Worm (Caenorhabditis elegans): ENCODE data around the gene swt-7.

Gene swt-7

ce11 chrV:5032176-5032575 lies 1.6 kb upstream of the swt-7 start:
- no peak for TF ChIP-seq lin-39 (tag; optimal IDR thresholded peaks at IDR 0.05)
- no peak for TF ChIP-seq elt-1 (tag; optimal IDR thresholded peaks at IDR 0.05)
- TF ChIP-seq alr-1 (tag; optimal IDR thresholded peaks at IDR 0.05), result no peak
- TF ChIP-seq nhr-237 (tag; optimal IDR thresholded peaks at IDR 0.05), result no peak
- TF ChIP-seq zag-1 (tag; optimal IDR thresholded peaks at IDR 0.05), result no peak
- no peak for TF ChIP-seq ZK546.5 (tag; optimal IDR thresholded peaks at IDR 0.05)
- no peak for TF ChIP-seq lin-11 (tag; optimal IDR thresholded peaks at IDR 0.05)
- no peak for TF ChIP-seq elt-3 (tag; optimal IDR thresholded peaks at IDR 0.05)
- TF ChIP-seq F13H6.1 (tag; optimal IDR thresholded peaks at IDR 0.05), result peak; percentile 15
- TF ChIP-seq ceh-16 (tag; optimal IDR thresholded peaks at IDR 0.05), result no peak
- TF ChIP-seq unc-39 (tag; optimal IDR thresholded peaks at IDR 0.05), result no peak
- TF ChIP-seq fos-1 (tag; optimal IDR thresholded peaks at IDR 0.05), result peak; percentile 24
- TF ChIP-seq blmp-1 (tag; optimal IDR thresholded peaks at IDR 0.05; ENCODE audit: insufficient read depth), result no peak
- TF ChIP-seq ama-1 (optimal IDR thresholded peaks at IDR 0.05), result no peak
- TF ChIP-seq ztf-11 (tag; optimal IDR thresholded peaks at IDR 0.05), result no peak
- no peak for TF ChIP-seq C34F6.9 (tag; optimal IDR thresholded peaks at IDR 0.05)
- TF ChIP-seq nhr-77 (tag; optimal IDR thresholded peaks at IDR 0.05), result no peak
- TF ChIP-seq lsy-2 (tag; optimal IDR thresholded peaks at IDR 0.05), result no peak
- no peak for TF ChIP-seq egl-27 (tag; optimal IDR thresholded peaks at IDR 0.05)
- TF ChIP-seq mbf-1 (tag; optimal IDR thresholded peaks at IDR 0.05), result no peak
- TF ChIP-seq crh-2 (tag; optimal IDR thresholded peaks at IDR 0.05), result peak; percentile 13
- no peak for TF ChIP-seq skn-1 (tag; optimal IDR thresholded peaks at IDR 0.05)
- TF ChIP-seq R02D3.7 (tag; optimal IDR thresholded peaks at IDR 0.05), result no peak
- no peak for TF ChIP-seq nhr-6 (tag; optimal IDR thresholded peaks at IDR 0.05)
- TF ChIP-seq sem-4 (tag; optimal IDR thresholded peaks at IDR 0.05), result no peak
- TF ChIP-seq peb-1 (tag; optimal IDR thresholded peaks at IDR 0.05), result no peak
- TF ChIP-seq gmeb-1 (tag; optimal IDR thresholded peaks at IDR 0.05), result no peak
- no peak for TF ChIP-seq aly-2 (tag; optimal IDR thresholded peaks at IDR 0.05)
- no peak for TF ChIP-seq ztf-1 (GFP tag; conservative IDR thresholded peaks at IDR 0.05)
- no peak for TF ChIP-seq lin-13 (GFP tag; optimal IDR thresholded peaks at IDR 0.05)
- TF ChIP-seq mab-5 (tag; optimal IDR thresholded peaks at IDR 0.05), result no peak
- TF ChIP-seq ceh-82 (tag; optimal IDR thresholded peaks at IDR 0.05), result no peak
- TF ChIP-seq nhr-21 (tag; optimal IDR thresholded peaks at IDR 0.05), result no peak
- TF ChIP-seq Y55F3AM.14 (GFP tag; optimal IDR thresholded peaks at IDR 0.05), result no peak
- TF ChIP-seq nhr-11 (tag; optimal IDR thresholded peaks at IDR 0.05), result no peak
- peak; percentile 66 for TF ChIP-seq sma-9 (GFP tag; optimal IDR thresholded peaks at IDR 0.05)
- no peak for TF ChIP-seq sma-9 (tag; optimal IDR thresholded peaks at IDR 0.05)
- TF ChIP-seq mdl-1 (tag; optimal IDR thresholded peaks at IDR 0.05), result peak; percentile 53 to 62
- TF ChIP-seq dmd-4 (tag; optimal IDR thresholded peaks at IDR 0.05), result no peak
- no peak for TF ChIP-seq ztf-4 (tag; optimal IDR thresholded peaks at IDR 0.05)
- TF ChIP-seq nhr-10 (tag; optimal IDR thresholded peaks at IDR 0.05), result no peak
- no peak for TF ChIP-seq nhr-12 (tag; optimal IDR thresholded peaks at IDR 0.05)
- TF ChIP-seq unc-62 (GFP tag; optimal IDR thresholded peaks at IDR 0.05), result no peak
- TF ChIP-seq nhr-23 (tag; optimal IDR thresholded peaks at IDR 0.05), result no peak
- no peak for TF ChIP-seq snpc-4 (tag; optimal IDR thresholded peaks at IDR 0.05)
- no peak for TF ChIP-seq nhr-25 (tag; optimal IDR thresholded peaks at IDR 0.05)
- no peak for TF ChIP-seq unc-55 (GFP tag; optimal IDR thresholded peaks at IDR 0.05)
- peak; percentile 72 for TF ChIP-seq nhr-129 (tag; optimal IDR thresholded peaks at IDR 0.05)
- no peak for TF ChIP-seq sma-3 (GFP tag; optimal IDR thresholded peaks at IDR 0.05)

- TF ChIP-seq nhr-129 (tag; optimal IDR thresholded peaks at IDR 0.05), result no peak
- no peak for TF ChIP-seq nhr-25 (tag; optimal IDR thresholded peaks at IDR 0.05)
- TF ChIP-seq Y55F3AM.14 (GFP tag; optimal IDR thresholded peaks at IDR 0.05), result no peak
- TF ChIP-seq unc-55 (GFP tag; optimal IDR thresholded peaks at IDR 0.05), result no peak
- no peak for TF ChIP-seq sma-3 (GFP tag; optimal IDR thresholded peaks at IDR 0.05)
- TF ChIP-seq sem-4 (tag; optimal IDR thresholded peaks at IDR 0.05), result no peak
- TF ChIP-seq unc-62 (GFP tag; optimal IDR thresholded peaks at IDR 0.05), result no peak
- TF ChIP-seq blmp-1 (tag; optimal IDR thresholded peaks at IDR 0.05; ENCODE audit: insufficient read depth), result no peak
- TF ChIP-seq peb-1 (tag; optimal IDR thresholded peaks at IDR 0.05), result no peak
- no peak for TF ChIP-seq C34F6.9 (tag; optimal IDR thresholded peaks at IDR 0.05)
These were observed 1.1 kb upstream of the swt-7 start for ce11 chrV:5031764-5032163.
